Worm (Caenorhabditis elegans) whole organism, early embryonic: ENCODE data around the gene T26A8.3.

Source experiments
- B0310.2 ChIP-seq: sonication (generic microtip); optimal IDR thresholded peaks from 2 replicates; lab custom pipeline; 2016; ENCODE audit warnings: mild to moderate bottlenecking, missing genetic modification characterization, missing compliant biosample characterization
- aly-1 ChIP-seq: sonication (generic microtip); optimal IDR thresholded peaks from 2 replicates; lab custom pipeline; 2016; ENCODE audit warnings: missing genetic modification characterization, missing compliant biosample characterization
- ama-1 ChIP-seq: fragments of 150-350 bp; optimal IDR thresholded peaks from 2 replicates; lab custom pipeline; 2014
- ceh-36 ChIP-seq: sonication (generic microtip); optimal IDR thresholded peaks from 2 replicates; lab custom pipeline; 2016; ENCODE audit warnings: missing genetic modification characterization, inconsistent platforms, missing compliant biosample characterization
- flt-1 ChIP-seq: fragments of 200-800 bp; sonication (Bioruptor generic); IDR thresholded peaks from 2 replicates; pipeline ENCODE4 v1.3.6; 2022; ENCODE audit warnings: missing genetic modification characterization, missing compliant biosample characterization
- hmbx-1 ChIP-seq: sonication (generic microtip); optimal IDR thresholded peaks from 2 replicates; lab custom pipeline; 2016; ENCODE audit warnings: mild to moderate bottlenecking, missing genetic modification characterization, missing compliant biosample characterization
- hmg-4 ChIP-seq: fragments of 200-800 bp; sonication (Bioruptor generic); optimal IDR thresholded peaks from 2 replicates; lab custom pipeline; 2018; ENCODE audit warnings: mild to moderate bottlenecking, missing genetic modification characterization, missing compliant biosample characterization
- tbx-37 ChIP-seq: fragments of 200-800 bp; sonication (Bioruptor generic); conservative IDR thresholded peaks from 2 replicates; pipeline ENCODE4 v1.3.6; 2022; ENCODE audit warnings: missing genetic modification reagents, missing genetic modification characterization, missing compliant biosample characterization
- tra-4 ChIP-seq: sonication (generic microtip); optimal IDR thresholded peaks from 2 replicates; lab custom pipeline; 2017; ENCODE audit warnings: missing genetic modification characterization, missing compliant biosample characterization

- TF ChIP-seq B0310.2 (tag; lab: Kevin White, UChicago) (no peak), ceh-36 (tag; lab: Kevin White, UChicago) (no peak), hmbx-1 (no peak), flt-1 (0 out of 2 replicates have a peak, but pooled peaks have one; percentile 35), tra-4 (tag; lab: Kevin White, UChicago) (no peak), hmg-4 (GFP tag; lab: Kevin White, UChicago) (no peak), ama-1 (lab: Kevin White, UChicago) (peak; percentile 51), aly-1 (peak; percentile 11), tbx-37 (GFP tag; lab: Robert Waterston, UW) (0 out of 2 replicates have a peak, but pooled peaks have one; percentile 10)
Measured at ce11 chrIV:8431567-8432458, 5.4 kb upstream of the T26A8.3 start.
